Fruit fly (Drosophila melanogaster) S2 (cell line): Measurements from ENCODE around the gene twe.

Experiments
- CG8478 ChIP-seq: fragments of >200 bp; optimal IDR thresholded peaks from 2 replicates; lab custom pipeline; 2018
- CTCF ChIP-seq, 2 experiments: fragments of >200 bp; optimal IDR thresholded peaks; 2 replicates each; lab custom pipeline; 2018

DNA sequence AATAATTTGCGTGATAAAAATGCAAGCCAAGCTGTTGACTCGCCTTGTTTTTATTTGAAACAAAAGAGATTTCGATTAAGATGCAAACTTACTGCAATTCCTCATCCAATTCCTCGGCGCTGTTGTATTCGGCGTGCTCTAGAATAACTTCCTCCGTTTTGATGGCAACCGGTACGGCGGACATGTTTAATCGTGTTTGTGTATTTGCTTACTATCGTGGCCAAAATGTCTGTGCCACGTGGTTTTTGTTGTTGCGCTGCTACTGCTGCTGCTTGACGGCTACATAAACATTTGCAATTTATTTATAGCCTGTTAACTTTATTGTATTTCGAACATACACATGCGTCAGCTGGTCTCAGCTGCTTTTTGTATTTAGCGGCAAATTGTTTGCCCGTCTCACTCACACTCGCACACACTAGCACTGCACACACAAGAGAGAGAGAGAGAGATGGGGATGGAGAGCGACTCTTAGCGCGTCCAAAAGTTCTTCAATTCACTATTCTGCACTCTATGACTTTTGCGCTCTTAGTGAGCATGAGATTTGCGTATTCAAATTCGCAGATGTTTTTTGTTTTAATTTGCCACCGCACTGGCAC, 25.4 kb upstream of the twe start:
- TF ChIP-seq CG8478 (lab: Kevin White, UChicago) (no peak), CTCF (optimal IDR thresholded peaks at IDR 0.05; lab: Kevin White, UChicago) (no peak)
